Fruit fly (Drosophila melanogaster) whole organism, prepupa: Measurements from ENCODE around the gene Pcif1.

Experiments used
- CG10631 ChIP-seq: fragments of 200-800 bp; sonication (Bioruptor generic); optimal IDR thresholded peaks from 2 replicates; lab custom pipeline; 2016; ENCODE audit warnings: missing biosample characterization, missing genetic modification characterization
- CG10669 ChIP-seq: fragments of 200-800 bp; sonication (Bioruptor generic); optimal IDR thresholded peaks from 3 replicates; lab custom pipeline; 2018; ENCODE audit warnings: missing biosample characterization, mild to moderate bottlenecking, missing genetic modification characterization, moderate library complexity
- CG11762 ChIP-seq: fragments of 200-800 bp; sonication (Bioruptor generic); optimal IDR thresholded peaks from 3 replicates; lab custom pipeline; 2016; ENCODE audit warnings: missing biosample characterization, missing genetic modification characterization; ENCODE audit not compliant: insufficient read depth
- CG15336 ChIP-seq: fragments of 200-800 bp; sonication (Bioruptor generic); IDR thresholded peaks from 2 replicates; pipeline ENCODE4 v1.3.6; 2022; ENCODE audit warnings: missing biosample characterization, missing genetic modification characterization
- CG1621 ChIP-seq: fragments of 200-800 bp; sonication (Bioruptor generic); optimal IDR thresholded peaks from 3 replicates; lab custom pipeline; 2018; ENCODE audit warnings: missing biosample characterization, mild to moderate bottlenecking, missing genetic modification characterization
- CG16779 ChIP-seq: fragments of 200-800 bp; sonication (Bioruptor generic); optimal IDR thresholded peaks from 3 replicates; lab custom pipeline; 2017; ENCODE audit warnings: missing biosample characterization, mild to moderate bottlenecking, missing genetic modification characterization
- CG3032 ChIP-seq: fragments of 200-800 bp; optimal IDR thresholded peaks from 2 replicates; lab custom pipeline; 2019; ENCODE audit warnings: missing biosample characterization, mild to moderate bottlenecking, missing genetic modification characterization, moderate library complexity
- CG31627 ChIP-seq: fragments of 200-800 bp; sonication (Bioruptor generic); optimal IDR thresholded peaks from 3 replicates; lab custom pipeline; 2016; ENCODE audit warnings: missing biosample characterization, missing genetic modification characterization
- CG32006 ChIP-seq: fragments of 200-800 bp; sonication (Bioruptor generic); optimal IDR thresholded peaks from 3 replicates; lab custom pipeline; 2017; ENCODE audit warnings: missing biosample characterization, mild to moderate bottlenecking, missing genetic modification characterization
- CG34406 ChIP-seq: fragments of 200-800 bp; sonication (Bioruptor generic); optimal IDR thresholded peaks from 3 replicates; lab custom pipeline; 2016; ENCODE audit warnings: missing biosample characterization, missing genetic modification characterization
- CG3919 ChIP-seq: fragments of 200-800 bp; sonication (Bioruptor generic); optimal IDR thresholded peaks from 3 replicates; lab custom pipeline; 2016; ENCODE audit warnings: missing biosample characterization, missing genetic modification characterization
- CG4318 ChIP-seq: fragments of 200-800 bp; sonication (Bioruptor generic); optimal IDR thresholded peaks from 3 replicates; lab custom pipeline; 2017; ENCODE audit warnings: missing biosample characterization, mild to moderate bottlenecking, missing genetic modification characterization
- CG6163 ChIP-seq: fragments of 200-800 bp; sonication (Bioruptor generic); IDR thresholded peaks from 3 replicates; pipeline ENCODE4 v1.3.6; 2022; ENCODE audit warnings: missing biosample characterization, missing genetic modification characterization
- CG6808 ChIP-seq: fragments of 200-800 bp; sonication (Bioruptor generic); optimal IDR thresholded peaks from 3 replicates; lab custom pipeline; 2017; ENCODE audit warnings: missing biosample characterization, missing genetic modification characterization, mild to moderate bottlenecking, moderate library complexity, missing genetic modification reagents
- CG6854 ChIP-seq: fragments of 200-800 bp; sonication (Bioruptor generic); optimal IDR thresholded peaks from 2 replicates; lab custom pipeline; 2017; ENCODE audit warnings: missing biosample characterization, mild to moderate bottlenecking, missing genetic modification characterization
- CG8319 ChIP-seq: fragments of 200-800 bp; sonication (Bioruptor generic); optimal IDR thresholded peaks from 3 replicates; lab custom pipeline; 2016; ENCODE audit warnings: missing biosample characterization, missing genetic modification characterization
- CG8632 ChIP-seq: fragments of 200-800 bp; sonication (Bioruptor generic); optimal IDR thresholded peaks from 3 replicates; lab custom pipeline; 2016; ENCODE audit warnings: missing biosample characterization, missing genetic modification characterization
- CG9139 ChIP-seq: fragments of 200-800 bp; sonication (Bioruptor generic); optimal IDR thresholded peaks from 3 replicates; lab custom pipeline; 2017; ENCODE audit warnings: missing biosample characterization, mild to moderate bottlenecking, missing genetic modification characterization
- Eip78C ChIP-seq: fragments of 200-800 bp; sonication (Bioruptor generic); peaks from one replicate; lab custom pipeline; 2016; ENCODE audit warnings: missing biosample characterization, missing genetic modification characterization
- Ets21C ChIP-seq: fragments of 200-800 bp; sonication (Bioruptor generic); optimal IDR thresholded peaks from 3 replicates; lab custom pipeline; 2016; ENCODE audit warnings: missing biosample characterization, missing genetic modification characterization
- Ets96B ChIP-seq: fragments of 200-800 bp; optimal IDR thresholded peaks from 2 replicates; lab custom pipeline; 2019; ENCODE audit warnings: missing biosample characterization, mild to moderate bottlenecking, missing genetic modification characterization, moderate library complexity
- Gug ChIP-seq: fragments of 200-800 bp; sonication (Bioruptor generic); IDR thresholded peaks from 2 replicates; pipeline ENCODE4 v1.3.6; 2022; ENCODE audit warnings: missing biosample characterization, missing genetic modification characterization
- Hr38 ChIP-seq: sonication (Bioruptor generic); optimal IDR thresholded peaks from 2 replicates; lab custom pipeline; 2016; ENCODE audit warnings: missing biosample characterization, missing genetic modification characterization
- Hr39 ChIP-seq: fragments of 200-800 bp; sonication (Bioruptor generic); optimal IDR thresholded peaks from 2 replicates; lab custom pipeline; 2016; ENCODE audit warnings: missing biosample characterization, missing genetic modification characterization
- Hr4 ChIP-seq: fragments of 200-800 bp; sonication (Bioruptor generic); optimal IDR thresholded peaks from 3 replicates; lab custom pipeline; 2016; ENCODE audit warnings: missing biosample characterization, missing genetic modification characterization
- Lpt ChIP-seq: fragments of 200-800 bp; sonication (Bioruptor generic); optimal IDR thresholded peaks from 3 replicates; lab custom pipeline; 2016; ENCODE audit warnings: missing biosample characterization, missing genetic modification characterization
- Met ChIP-seq: fragments of 200-800 bp; sonication (Bioruptor generic); optimal IDR thresholded peaks from 3 replicates; lab custom pipeline; 2016; ENCODE audit warnings: missing biosample characterization, missing genetic modification characterization
- OdsH ChIP-seq: fragments of 200-800 bp; sonication (Bioruptor generic); optimal IDR thresholded peaks from 3 replicates; lab custom pipeline; 2016; ENCODE audit warnings: missing biosample characterization, missing genetic modification characterization
- Sox102F ChIP-seq: fragments of 200-800 bp; sonication (Bioruptor generic); optimal IDR thresholded peaks from 2 replicates; lab custom pipeline; 2016; ENCODE audit warnings: missing biosample characterization, mild to moderate bottlenecking, missing genetic modification characterization
- Sox14 ChIP-seq: fragments of 200-800 bp; sonication (Bioruptor generic); optimal IDR thresholded peaks from 3 replicates; lab custom pipeline; 2016; ENCODE audit warnings: missing biosample characterization, missing genetic modification characterization
- Sox15 ChIP-seq: fragments of 200-800 bp; sonication (Bioruptor generic); optimal IDR thresholded peaks from 3 replicates; lab custom pipeline; 2016; ENCODE audit warnings: missing biosample characterization, missing genetic modification characterization
- acj6 ChIP-seq: fragments of 200-800 bp; sonication (Bioruptor generic); optimal IDR thresholded peaks from 3 replicates; lab custom pipeline; 2016; ENCODE audit warnings: missing biosample characterization, missing genetic modification characterization
- dac ChIP-seq: fragments of 200-800 bp; sonication (Bioruptor generic); optimal IDR thresholded peaks from 2 replicates; lab custom pipeline; 2017; ENCODE audit warnings: missing biosample characterization, mild to moderate bottlenecking, missing genetic modification characterization
- dsx ChIP-seq: fragments of 200-800 bp; optimal IDR thresholded peaks from 3 replicates; lab custom pipeline; 2019; ENCODE audit warnings: missing biosample characterization, mild to moderate bottlenecking, missing genetic modification characterization, moderate library complexity; ENCODE audit not compliant: poor library complexity, severe bottlenecking
- esn ChIP-seq: fragments of 200-800 bp; sonication (Bioruptor generic); optimal IDR thresholded peaks from 2 replicates; lab custom pipeline; 2016; ENCODE audit warnings: missing biosample characterization, mild to moderate bottlenecking, missing genetic modification characterization, moderate library complexity
- fd85E ChIP-seq: fragments of 200-800 bp; sonication (Bioruptor generic); optimal IDR thresholded peaks from 3 replicates; lab custom pipeline; 2016; ENCODE audit warnings: missing biosample characterization, missing genetic modification characterization
- fkh ChIP-seq: fragments of 200-800 bp; sonication (Bioruptor generic); optimal IDR thresholded peaks from 3 replicates; lab custom pipeline; 2017; ENCODE audit warnings: missing biosample characterization, mild to moderate bottlenecking, missing genetic modification characterization, moderate library complexity
- lz ChIP-seq: fragments of 200-800 bp; sonication (Bioruptor generic); optimal IDR thresholded peaks from 3 replicates; lab custom pipeline; 2016; ENCODE audit warnings: missing biosample characterization, missing genetic modification characterization
- net ChIP-seq: fragments of 200-800 bp; sonication (Bioruptor generic); optimal IDR thresholded peaks from 3 replicates; lab custom pipeline; 2016; ENCODE audit warnings: missing biosample characterization, missing genetic modification characterization
- pdm3 ChIP-seq: fragments of 200-800 bp; sonication (Bioruptor generic); optimal IDR thresholded peaks from 3 replicates; lab custom pipeline; 2016; ENCODE audit warnings: missing biosample characterization, missing genetic modification characterization
- spab ChIP-seq: fragments of 200-800 bp; sonication (Bioruptor generic); optimal IDR thresholded peaks from 2 replicates; lab custom pipeline; 2017; ENCODE audit warnings: missing biosample characterization, mild to moderate bottlenecking, missing genetic modification characterization, missing genetic modification reagents
- ss ChIP-seq, 2 experiments: fragments of 200-800 bp; sonication (Bioruptor generic); optimal IDR thresholded peaks; 2 replicates in 1 of 2; 3 replicates in 1 of 2; lab custom pipeline; 2017 to 2018; ENCODE audit warnings: mild to moderate bottlenecking in 2 of 2, missing biosample characterization in 2 of 2, missing genetic modification characterization in 2 of 2, moderate library complexity in 1 of 2
- topi ChIP-seq: fragments of 200-800 bp; sonication (Bioruptor generic); optimal IDR thresholded peaks from 3 replicates; lab custom pipeline; 2016; ENCODE audit warnings: missing biosample characterization, missing genetic modification characterization

Pcif1 gene

DNA sequence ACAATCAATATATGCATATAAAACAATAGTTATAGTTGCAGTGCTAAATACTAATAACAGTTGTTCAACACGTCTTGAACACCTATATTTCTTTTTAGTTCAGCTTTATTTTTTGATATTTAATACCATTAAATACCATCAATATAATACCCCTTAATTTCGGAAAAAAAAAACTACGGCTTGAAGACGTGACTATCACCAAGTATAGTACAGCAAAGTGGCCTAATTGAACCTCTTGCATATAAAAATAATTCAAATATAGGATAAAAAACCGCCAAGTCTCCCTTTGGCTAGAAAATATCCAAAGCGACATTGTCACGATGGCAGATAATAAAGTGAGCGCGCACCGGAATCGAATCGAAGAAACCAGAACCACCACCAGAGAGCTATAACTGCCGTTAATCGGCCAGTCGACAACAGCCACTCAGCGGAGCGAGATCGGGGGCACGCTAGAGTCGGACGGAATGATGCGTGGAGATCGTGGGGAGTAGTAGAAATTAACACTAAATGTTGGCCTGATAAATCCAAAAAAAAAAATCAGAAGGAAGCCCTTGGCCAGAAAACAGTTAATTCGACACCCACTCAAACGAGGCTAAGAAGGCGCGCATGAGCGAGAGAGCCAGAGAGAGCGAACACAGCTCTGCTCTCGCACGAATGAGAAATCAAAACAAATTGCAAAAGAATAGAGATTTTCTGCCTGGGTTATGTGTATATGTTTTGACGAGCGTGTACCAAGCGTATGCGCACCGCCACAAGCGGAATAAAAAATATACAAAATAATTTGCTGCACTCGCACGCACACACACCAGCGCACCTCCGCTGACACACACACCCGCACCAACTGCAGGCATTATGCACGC is 955 bp downstream of the Pcif1 start (continued):
- TF ChIP-seq Sox15 = no peak
- TF ChIP-seq esn (GFP tag; lab: Kevin White, UChicago) = peak; percentile 64
- peak; percentile 19 for TF ChIP-seq Ets96B (tag; lab: Kevin White, UChicago)
- TF ChIP-seq dsx = peak; percentile 11
- TF ChIP-seq Hr39 (GFP tag; lab: Kevin White, UChicago) = peak; percentile 41
- no peak for TF ChIP-seq CG10631 (GFP tag; lab: Kevin White, UChicago)
- TF ChIP-seq net (GFP tag; lab: Kevin White, UChicago) = peak; percentile 38
- peak; percentile 65 for TF ChIP-seq OdsH (GFP tag; lab: Kevin White, UChicago)
- peak; percentile 69 for TF ChIP-seq Hr4
- no peak for TF ChIP-seq Ets21C
- peak; percentile 56 for TF ChIP-seq CG15336 (GFP tag; lab: Robert Waterston, UW)
- TF ChIP-seq CG3032 = peak; percentile 88
- peak; percentile 30 for TF ChIP-seq CG8632
- TF ChIP-seq CG9139 = no peak
- no peak for TF ChIP-seq CG6854 (GFP tag; lab: Kevin White, UChicago)
- TF ChIP-seq CG34406 (GFP tag; lab: Kevin White, UChicago) = peak; percentile 32
- peak; percentile 91 for TF ChIP-seq Eip78C (GFP tag; lab: Kevin White, UChicago)
- peak; percentile 3 for TF ChIP-seq Lpt (GFP tag; lab: Kevin White, UChicago)
- TF ChIP-seq CG6163 (GFP tag; lab: Robert Waterston, UW) = peak; percentile 12; the same call in 2 of the 3 replicates
- no peak for TF ChIP-seq Hr38 (GFP tag; lab: Kevin White, UChicago)
- peak; percentile 57 for TF ChIP-seq CG6808 (GFP tag; lab: Kevin White, UChicago)
- TF ChIP-seq ss (GFP tag; optimal IDR thresholded peaks at IDR 0.05; lab: Kevin White, UChicago) = peak; percentile 44 to 60

- TF ChIP-seq fkh (GFP tag; lab: Kevin White, UChicago) (peak; percentile 10), CG10631 (GFP tag; lab: Kevin White, UChicago) (no peak), CG6808 (GFP tag; lab: Kevin White, UChicago) (no peak), Hr4 (no peak), dac (GFP tag; lab: Kevin White, UChicago) (no peak), Lpt (GFP tag; lab: Kevin White, UChicago) (no peak), Gug (GFP tag; lab: Robert Waterston, UW) (no peak), CG32006 (GFP tag; lab: Kevin White, UChicago) (no peak), CG31627 (GFP tag; lab: Kevin White, UChicago) (no peak), CG1621 (tag; lab: Kevin White, UChicago) (peak; percentile 34), Sox14 (GFP tag; lab: Kevin White, UChicago) (no peak), CG6854 (GFP tag; lab: Kevin White, UChicago) (no peak), CG11762 (GFP tag; lab: Kevin White, UChicago) (no peak), CG3919 (GFP tag; lab: Kevin White, UChicago) (no peak), CG15336 (GFP tag; lab: Robert Waterston, UW) (peak; percentile 6; the same call in 1 of the 2 replicates), net (GFP tag; lab: Kevin White, UChicago) (no peak), CG34406 (GFP tag; lab: Kevin White, UChicago) (no peak), ss (GFP tag; optimal IDR thresholded peaks at IDR 0.05; lab: Kevin White, UChicago) (no peak), spab (GFP tag; lab: Kevin White, UChicago) (no peak)
Measured at dm6 chr3L:20784394-20784793, 1.6 kb downstream of the Pcif1 start.

DNA sequence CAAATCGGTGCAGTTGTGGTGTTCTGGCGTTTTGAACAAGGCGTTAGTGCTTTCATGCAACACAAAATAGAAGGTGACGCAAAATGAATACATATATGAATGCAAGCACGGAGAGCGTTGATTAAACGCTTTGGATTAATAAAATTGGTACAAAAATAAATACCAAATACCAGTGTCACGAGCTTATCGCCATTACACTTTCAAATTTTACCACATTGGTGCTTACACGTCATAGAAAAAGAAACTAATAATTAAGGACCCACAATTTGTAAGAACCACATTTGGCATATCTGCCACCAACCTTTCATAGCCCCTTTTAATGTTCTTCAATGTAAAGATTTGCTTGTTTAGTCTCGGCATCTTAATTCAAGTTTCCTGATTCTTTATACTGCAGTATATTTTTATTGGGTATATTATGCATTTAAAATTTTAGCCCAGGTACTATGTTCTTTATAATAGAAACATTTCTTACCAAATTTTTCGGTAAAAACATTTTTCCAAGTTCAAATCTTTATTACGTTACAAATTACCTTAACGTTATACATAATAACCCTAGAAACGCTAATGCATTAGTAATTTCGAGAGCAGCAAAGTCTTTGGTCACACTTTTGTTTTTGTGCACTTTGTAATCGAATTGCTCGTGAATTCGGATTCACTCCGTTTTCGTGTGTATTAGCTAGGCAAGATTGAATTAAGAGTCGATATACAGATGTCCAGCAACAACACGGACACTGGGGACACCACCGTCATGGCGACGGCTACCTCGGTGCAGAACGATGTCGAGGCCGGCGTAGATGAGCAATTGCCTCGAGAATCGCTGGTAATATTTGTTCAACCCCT is 7.6 kb downstream of the Pcif1 start, which contains the start of the genes Pex16 and Pex14:
Gene Pex16, minus strand, starts transcription at position 41 of the 840 bp plus-strand sequence.
Gene Pex14, plus strand, starts transcription at position 576 of the 840 bp plus-strand sequence.
- no peak for TF ChIP-seq CG10669
- TF ChIP-seq Ets21C = peak; percentile 74
- peak; percentile 87 for TF ChIP-seq Hr39 (GFP tag; lab: Kevin White, UChicago)
- TF ChIP-seq CG16779 (tag; lab: Kevin White, UChicago) = peak; percentile 12
- peak; percentile 46 for TF ChIP-seq CG11762 (GFP tag; lab: Kevin White, UChicago)
- TF ChIP-seq lz (GFP tag; lab: Kevin White, UChicago) = peak; percentile 83
- no peak for TF ChIP-seq CG32006 (GFP tag; lab: Kevin White, UChicago)
- no peak for TF ChIP-seq fd85E (GFP tag; lab: Kevin White, UChicago)
- TF ChIP-seq CG8319 (GFP tag; lab: Kevin White, UChicago) = peak; percentile 57
- TF ChIP-seq net (GFP tag; lab: Kevin White, UChicago) = peak; percentile 64
- TF ChIP-seq topi (GFP tag; lab: Kevin White, UChicago) = peak; percentile 71
- TF ChIP-seq pdm3 = peak; percentile 78
- no peak for TF ChIP-seq CG4318 (GFP tag; lab: Kevin White, UChicago)
- TF ChIP-seq acj6 (GFP tag; lab: Kevin White, UChicago) = peak; percentile 74
- no peak for TF ChIP-seq Sox102F
- TF ChIP-seq Sox14 (GFP tag; lab: Kevin White, UChicago) = peak; percentile 75
- TF ChIP-seq Met = no peak
- no peak for TF ChIP-seq CG9139
